Fruit fly (Drosophila melanogaster) whole organism, embryonic: Measurements from ENCODE around the gene GstD4.

Experiments used
- CG12219 ChIP-seq: fragments of 200-800 bp; sonication (Bioruptor generic); optimal IDR thresholded peaks from 3 replicates; lab custom pipeline; 2018; ENCODE audit warnings: missing biosample characterization, mild to moderate bottlenecking, missing genetic modification characterization
- CG2202 ChIP-seq: fragments of 200-800 bp; sonication (Bioruptor generic); optimal IDR thresholded peaks from 2 replicates; lab custom pipeline; 2018; ENCODE audit warnings: missing biosample characterization, mild to moderate bottlenecking, missing genetic modification characterization
- CG4854 ChIP-seq: fragments of 200-800 bp; sonication (Bioruptor generic); optimal IDR thresholded peaks from 2 replicates; lab custom pipeline; 2016; ENCODE audit warnings: missing biosample characterization, missing genetic modification characterization, inconsistent platforms
- CG6689 ChIP-seq: fragments of 200-800 bp; sonication (Bioruptor generic); IDR thresholded peaks from 2 replicates; pipeline ENCODE4 v1.3.6; 2022; ENCODE audit warnings: missing biosample characterization, missing genetic modification characterization
- Ptx1 ChIP-seq: fragments of 200-800 bp; sonication (Bioruptor generic); IDR thresholded peaks from 2 replicates; pipeline ENCODE4 v1.3.6; 2022; ENCODE audit warnings: missing biosample characterization, missing genetic modification characterization
- caup ChIP-seq: fragments of 200-800 bp; sonication (Bioruptor generic); optimal IDR thresholded peaks from 3 replicates; lab custom pipeline; 2017; ENCODE audit warnings: missing biosample characterization, mild to moderate bottlenecking, missing genetic modification characterization, moderate library complexity; ENCODE audit not compliant: severe bottlenecking
- fd96Cb ChIP-seq: fragments of 200-800 bp; sonication (Bioruptor generic); optimal IDR thresholded peaks from 2 replicates; lab custom pipeline; 2018; ENCODE audit warnings: missing biosample characterization, mild to moderate bottlenecking, missing genetic modification characterization, moderate library complexity
- ham ChIP-seq: fragments of 200-800 bp; sonication (Bioruptor generic); IDR thresholded peaks from 2 replicates; pipeline ENCODE4 v1.3.6; 2022; ENCODE audit warnings: missing biosample characterization, missing genetic modification characterization
- kah ChIP-seq: fragments of 200-800 bp; sonication (Bioruptor generic); optimal IDR thresholded peaks from 2 replicates; lab custom pipeline; 2018; ENCODE audit warnings: missing biosample characterization, mild to moderate bottlenecking, missing genetic modification characterization
- pan ChIP-seq, 4 experiments: fragments of >200 bp in 3 of 4; fragments of 200-800 bp in 1 of 4; sonication (Bioruptor generic) in 1 of 4; optimal IDR thresholded peaks in 3 of 4; IDR thresholded peaks in 1 of 4; 2 replicates each; pipeline versions ENCODE4 v1.3.6 to Lab custom; 2017 to 2022; ENCODE audit warnings: missing biosample characterization in 2 of 4, missing genetic modification characterization in 2 of 4, mixed read lengths in 1 of 4
- pho ChIP-seq: fragments of 200-800 bp; sonication (Bioruptor generic); optimal IDR thresholded peaks from 2 replicates; lab custom pipeline; 2016; ENCODE audit warnings: missing biosample characterization, missing genetic modification characterization
- psq ChIP-seq: fragments of 200-800 bp; sonication (Bioruptor generic); optimal IDR thresholded peaks from 2 replicates; lab custom pipeline; 2017; ENCODE audit warnings: missing biosample characterization, missing genetic modification characterization
- run ChIP-seq: fragments of 200-800 bp; sonication (Bioruptor generic); optimal IDR thresholded peaks from 3 replicates; lab custom pipeline; 2018; ENCODE audit warnings: missing biosample characterization, mild to moderate bottlenecking, missing genetic modification characterization

DNA sequence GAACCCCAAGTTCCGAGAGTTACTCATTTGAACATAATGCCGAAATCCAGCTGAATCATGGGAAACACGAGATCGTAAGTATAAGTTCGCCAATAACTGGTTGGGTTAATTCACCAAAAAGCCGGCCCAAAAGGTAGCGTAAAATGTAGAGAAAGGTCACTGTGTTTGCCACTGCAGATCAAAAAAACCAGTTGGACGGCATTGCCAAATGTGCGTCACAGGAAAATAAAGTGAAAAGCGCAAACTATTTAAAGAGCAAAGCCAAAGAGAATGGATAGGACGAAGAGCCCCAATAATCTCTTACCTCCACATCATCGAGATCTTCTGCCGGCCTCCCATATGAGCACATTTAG is 3.3 kb upstream of the GstD4 start:
- TF ChIP-seq Ptx1 (no peak), kah (no peak), psq (GFP tag; lab: Kevin White, UChicago) (no peak), ham (no peak), CG6689 (GFP tag; lab: Robert Waterston, UW) (no peak), run (tag; lab: Kevin White, UChicago) (no peak), CG12219 (no peak), pho (GFP tag; lab: Kevin White, UChicago) (no peak), CG2202 (tag; lab: Kevin White, UChicago) (no peak), fd96Cb (tag; lab: Kevin White, UChicago) (no peak), caup (GFP tag; lab: Kevin White, UChicago) (no peak), pan (optimal IDR thresholded peaks at IDR 0.05; lab: Kevin White, UChicago) (no peak), pan (GFP tag; optimal IDR thresholded peaks at IDR 0.05 in 1 of 2, IDR thresholded peaks at IDR 0.05 in 1 of 2) (no peak), CG4854 (GFP tag; lab: Kevin White, UChicago) (no peak)
